Worm (Caenorhabditis elegans) whole organism, L1 larva: ENCODE data around the gene srlf-15.

Experiments used
- C04F5.9 ChIP-seq: sonication (generic microtip); optimal IDR thresholded peaks from 2 replicates; lab custom pipeline; 2016; ENCODE audit warnings: missing genetic modification characterization, missing compliant biosample characterization
- Y116A8C.19 ChIP-seq: sonication (generic microtip); optimal IDR thresholded peaks from 2 replicates; lab custom pipeline; 2016; ENCODE audit warnings: missing compliant biosample characterization, missing genetic modification characterization, borderline replicate concordance
- alr-1 ChIP-seq: fragments of 200-800 bp; sonication (Bioruptor generic); optimal IDR thresholded peaks from 2 replicates; lab custom pipeline; 2018; ENCODE audit warnings: borderline replicate concordance, mild to moderate bottlenecking, missing genetic modification characterization, missing compliant biosample characterization
- aly-2 ChIP-seq: fragments of 150-350 bp; optimal IDR thresholded peaks from 2 replicates; lab custom pipeline; 2014; ENCODE audit warnings: missing biosample characterization, missing genetic modification characterization
- ama-1 ChIP-seq: fragments of 150-350 bp; optimal IDR thresholded peaks from 2 replicates; lab custom pipeline; 2014
- blmp-1 ChIP-seq: fragments of 150-350 bp; optimal IDR thresholded peaks from 2 replicates; lab custom pipeline; 2014; ENCODE audit warnings: missing biosample characterization, missing genetic modification characterization
- ceh-63 ChIP-seq: fragments of 200-800 bp; sonication (Bioruptor generic); optimal IDR thresholded peaks from 2 replicates; lab custom pipeline; 2018; ENCODE audit warnings: mild to moderate bottlenecking, missing genetic modification characterization, missing compliant biosample characterization
- ceh-88 ChIP-seq: fragments of 200-800 bp; sonication (Bioruptor generic); IDR thresholded peaks from 2 replicates; pipeline ENCODE4 v1.3.6; 2022; ENCODE audit warnings: missing genetic modification characterization, missing compliant biosample characterization
- ceh-90 ChIP-seq: sonication (generic microtip); optimal IDR thresholded peaks from 2 replicates; lab custom pipeline; 2016; ENCODE audit warnings: missing genetic modification characterization, missing compliant biosample characterization
- ces-1 ChIP-seq: fragments of 150-350 bp; optimal IDR thresholded peaks from 2 replicates; lab custom pipeline; 2014; ENCODE audit warnings: missing biosample characterization, missing genetic modification reagents, missing genetic modification characterization
- dpl-1 ChIP-seq, 3 experiments: fragments of 150-350 bp in 2 of 3; sonication (generic microtip) in 1 of 3; optimal IDR thresholded peaks; 2 replicates each; lab custom pipeline; 2014 to 2017; ENCODE audit warnings: missing biosample characterization in 3 of 3, missing genetic modification characterization in 3 of 3, missing genetic modification reagents in 3 of 3
- dsc-1 ChIP-seq: sonication (generic microtip); optimal IDR thresholded peaks from 2 replicates; lab custom pipeline; 2016; ENCODE audit warnings: mild to moderate bottlenecking, missing genetic modification characterization, missing compliant biosample characterization
- efl-1 ChIP-seq, 4 experiments: fragments of 150-350 bp; optimal IDR thresholded peaks in 3 of 4; peaks in 1 of 4; 1 replicate in 1 of 4; 2 replicates in 3 of 4; lab custom pipeline; 2014; ENCODE audit warnings: missing biosample characterization in 2 of 4, missing genetic modification characterization in 2 of 4, missing genetic modification reagents in 2 of 4
- efl-3 ChIP-seq: fragments of 200-800 bp; sonication (Bioruptor generic); optimal IDR thresholded peaks from 2 replicates; lab custom pipeline; 2018; ENCODE audit warnings: mild to moderate bottlenecking, missing genetic modification characterization, missing compliant biosample characterization
- egl-13 ChIP-seq: sonication (generic microtip); optimal IDR thresholded peaks from 2 replicates; lab custom pipeline; 2016; ENCODE audit warnings: missing genotype, missing genetic modification reagents, missing genetic modification characterization, missing compliant biosample characterization
- egl-27 ChIP-seq, 2 experiments: fragments of 150-350 bp in 1 of 2; sonication (generic microtip); optimal IDR thresholded peaks; 3 replicates each; lab custom pipeline; 2017 to 2018; ENCODE audit warnings: missing biosample characterization in 2 of 2, missing genetic modification characterization in 2 of 2, missing genetic modification reagents in 2 of 2
- elt-2 ChIP-seq: sonication (generic microtip); optimal IDR thresholded peaks from 2 replicates; lab custom pipeline; 2016; ENCODE audit warnings: missing genetic modification characterization, mild to moderate bottlenecking, inconsistent platforms, missing compliant biosample characterization, missing genetic modification reagents
- elt-3 ChIP-seq, 6 experiments: fragments of 150-350 bp in 1 of 6; sonication (generic microtip); optimal IDR thresholded peaks; 2 replicates each; lab custom pipeline; 2017 to 2018; ENCODE audit warnings: missing biosample characterization in 6 of 6, missing genetic modification characterization in 6 of 6, inconsistent platforms in 1 of 6
- fkh-10 ChIP-seq: sonication (generic microtip); optimal IDR thresholded peaks from 2 replicates; lab custom pipeline; 2017; ENCODE audit warnings: missing biosample characterization, missing genetic modification reagents, missing genetic modification characterization
- hlh-17 ChIP-seq: fragments of 200-800 bp; sonication (Bioruptor generic); optimal IDR thresholded peaks from 2 replicates; lab custom pipeline; 2018; ENCODE audit warnings: missing genetic modification characterization, mild to moderate bottlenecking, missing compliant biosample characterization, moderate library complexity, borderline replicate concordance
- jun-1 ChIP-seq: fragments of 150-350 bp; optimal IDR thresholded peaks from 2 replicates; lab custom pipeline; 2014; ENCODE audit warnings: missing biosample characterization, missing genetic modification reagents, missing genetic modification characterization
- lin-15B ChIP-seq: fragments of 150-350 bp; sonication (generic microtip); optimal IDR thresholded peaks from 3 replicates; lab custom pipeline; 2014; ENCODE audit warnings: missing biosample characterization, missing genetic modification characterization
- lin-39 ChIP-seq: fragments of 150-350 bp; optimal IDR thresholded peaks from 2 replicates; lab custom pipeline; 2014; ENCODE audit warnings: missing biosample characterization, missing genetic modification reagents, missing genetic modification characterization
- lir-3 ChIP-seq: sonication (generic microtip); optimal IDR thresholded peaks from 2 replicates; lab custom pipeline; 2016; ENCODE audit warnings: mild to moderate bottlenecking, missing genetic modification characterization, moderate library complexity, missing compliant biosample characterization; ENCODE audit not compliant: poor library complexity
- lsy-2 ChIP-seq, 2 experiments: fragments of 150-350 bp; optimal IDR thresholded peaks; 2 replicates each; lab custom pipeline; 2014; ENCODE audit warnings: missing biosample characterization in 2 of 2, missing genetic modification characterization in 2 of 2
- mdl-1 ChIP-seq, 2 experiments: fragments of 150-350 bp; optimal IDR thresholded peaks; 2 replicates each; lab custom pipeline; 2014 to 2017; ENCODE audit warnings: missing biosample characterization in 2 of 2, missing genetic modification characterization in 2 of 2, inconsistent platforms in 1 of 2
- mep-1 ChIP-seq: fragments of 150-350 bp; optimal IDR thresholded peaks from 2 replicates; lab custom pipeline; 2014; ENCODE audit warnings: missing biosample characterization, missing genetic modification characterization
- nhr-11 ChIP-seq: fragments of 150-350 bp; optimal IDR thresholded peaks from 2 replicates; lab custom pipeline; 2014; ENCODE audit warnings: missing biosample characterization, missing genetic modification characterization
- nhr-12 ChIP-seq: sonication (generic microtip); optimal IDR thresholded peaks from 2 replicates; lab custom pipeline; 2017; ENCODE audit warnings: missing biosample characterization, missing genetic modification characterization
- nhr-19 ChIP-seq: fragments of 200-800 bp; sonication (Bioruptor generic); conservative IDR thresholded peaks from 2 replicates; pipeline ENCODE4 v1.3.6; 2022; ENCODE audit warnings: missing genetic modification characterization, missing compliant biosample characterization
- nhr-77 ChIP-seq: fragments of 150-350 bp; optimal IDR thresholded peaks from 2 replicates; lab custom pipeline; 2014; ENCODE audit warnings: missing biosample characterization, missing genetic modification characterization
- nhr-85 ChIP-seq: sonication (generic microtip); peaks from one replicate; lab custom pipeline; 2016; ENCODE audit warnings: missing genetic modification characterization, inconsistent platforms, missing compliant biosample characterization
- nhr-90 ChIP-seq: sonication (generic microtip); optimal IDR thresholded peaks from 2 replicates; lab custom pipeline; 2016; ENCODE audit warnings: mild to moderate bottlenecking, missing genetic modification characterization, missing compliant biosample characterization; ENCODE audit not compliant: poor library complexity
- pax-3 ChIP-seq: fragments of 200-800 bp; sonication (Bioruptor generic); optimal IDR thresholded peaks from 2 replicates; lab custom pipeline; 2018; ENCODE audit warnings: mild to moderate bottlenecking, missing genetic modification characterization, moderate library complexity, missing compliant biosample characterization
- pqm-1 ChIP-seq: sonication (generic microtip); optimal IDR thresholded peaks from 3 replicates; lab custom pipeline; 2017; ENCODE audit warnings: missing biosample characterization, missing genetic modification characterization
- skn-1 ChIP-seq: fragments of 150-350 bp; optimal IDR thresholded peaks from 2 replicates; lab custom pipeline; 2014; ENCODE audit warnings: missing biosample characterization, missing genetic modification characterization
- snpc-4 ChIP-seq: fragments of 150-350 bp; optimal IDR thresholded peaks from 2 replicates; lab custom pipeline; 2014; ENCODE audit warnings: missing biosample characterization, missing genetic modification characterization
- sox-4 ChIP-seq: sonication (generic microtip); optimal IDR thresholded peaks from 2 replicates; lab custom pipeline; 2016; ENCODE audit warnings: missing genetic modification characterization, missing compliant biosample characterization
- sptf-1 ChIP-seq: fragments of 150-350 bp; optimal IDR thresholded peaks from 2 replicates; lab custom pipeline; 2014; ENCODE audit warnings: missing biosample characterization, missing genetic modification characterization
- tbx-2 ChIP-seq: sonication (generic microtip); optimal IDR thresholded peaks from 2 replicates; lab custom pipeline; 2016; ENCODE audit warnings: missing genetic modification characterization, missing compliant biosample characterization
- unc-130 ChIP-seq: fragments of 150-350 bp; optimal IDR thresholded peaks from 2 replicates; lab custom pipeline; 2017; ENCODE audit warnings: missing biosample characterization, missing genetic modification characterization, inconsistent platforms
- unc-30 ChIP-seq: sonication (generic microtip); optimal IDR thresholded peaks from 2 replicates; lab custom pipeline; 2017; ENCODE audit warnings: missing biosample characterization, missing genetic modification characterization
- ztf-11 ChIP-seq, 2 experiments: sonication (generic microtip); optimal IDR thresholded peaks; 2 replicates each; lab custom pipeline; 2016 to 2017; ENCODE audit warnings: missing genetic modification characterization in 2 of 2, missing biosample characterization in 1 of 2, missing compliant biosample characterization in 1 of 2
- ztf-4 ChIP-seq: fragments of 150-350 bp; optimal IDR thresholded peaks from 2 replicates; lab custom pipeline; 2014; ENCODE audit warnings: missing biosample characterization, missing genetic modification characterization

Gene srlf-15

DNA sequence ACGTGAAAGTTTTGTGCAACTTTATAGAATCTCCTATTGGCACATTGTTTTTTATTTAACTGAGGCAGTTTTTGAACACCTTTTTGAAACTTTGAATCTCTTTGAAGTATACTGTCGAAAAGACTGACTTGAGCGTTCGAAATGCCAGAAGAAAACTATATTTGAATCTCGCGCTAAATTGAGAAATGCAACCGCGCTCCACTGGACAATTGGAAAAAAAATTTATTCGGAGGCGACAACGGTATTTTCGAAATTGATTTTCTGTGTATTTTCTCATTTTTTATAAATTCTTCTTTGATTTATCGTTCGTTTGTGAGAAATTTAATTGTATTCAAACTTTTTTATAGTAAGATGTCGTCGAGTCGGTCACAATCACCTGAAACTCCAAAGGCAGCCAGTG lies 13.9 kb upstream of the srlf-15 start, which contains the start of gene let-858 (continued):
- TF ChIP-seq dsc-1 (tag; lab: Kevin White, UChicago) (peak; percentile 49), unc-130 (no peak), mep-1 (tag; lab: Kevin White, UChicago) (peak; percentile 56), nhr-19 (peak; percentile 50), C04F5.9 (tag; lab: Kevin White, UChicago) (peak; percentile 10), hlh-17 (GFP tag; lab: Kevin White, UChicago) (no peak), lsy-2 (tag; optimal IDR thresholded peaks at IDR 0.05; lab: Kevin White, UChicago) (peak; percentile 67 to 82), unc-30 (tag; lab: Kevin White, UChicago) (no peak), ama-1 (no peak), egl-27 (tag; optimal IDR thresholded peaks at IDR 0.05; lab: Kevin White, UChicago) (no peak), dpl-1 (GFP tag; optimal IDR thresholded peaks at IDR 0.05; lab: Kevin White, UChicago) (peak; percentile 94 to 96 (median 96)), nhr-85 (tag; lab: Kevin White, UChicago) (peak; percentile 44), blmp-1 (tag; lab: Kevin White, UChicago) (peak; percentile 53), ztf-4 (tag; lab: Kevin White, UChicago) (no peak), ces-1 (no peak), snpc-4 (tag; lab: Kevin White, UChicago) (no peak), lin-39 (tag; lab: Kevin White, UChicago) (peak; percentile 9), fkh-10 (no peak), lin-15B (peak; percentile 41), ceh-88 (GFP tag; lab: Robert Waterston, UW) (no peak), alr-1 (tag; lab: Kevin White, UChicago) (no peak), nhr-12 (no peak), mdl-1 (tag; optimal IDR thresholded peaks at IDR 0.05; lab: Kevin White, UChicago) (no peak), lir-3 (tag; lab: Kevin White, UChicago) (no peak), pqm-1 (tag; lab: Kevin White, UChicago) (no peak), Y116A8C.19 (tag; lab: Kevin White, UChicago) (no peak), pax-3 (tag; lab: Kevin White, UChicago) (peak; percentile 20), sptf-1 (tag; lab: Kevin White, UChicago) (no peak), ceh-90 (tag; lab: Kevin White, UChicago) (no peak), skn-1 (tag; lab: Kevin White, UChicago) (peak; percentile 26), egl-13 (tag; lab: Kevin White, UChicago) (no peak), elt-2 (no peak), ztf-11 (tag; optimal IDR thresholded peaks at IDR 0.05; lab: Kevin White, UChicago) (peak in 1 of 2 experiments; percentile 11), tbx-2 (peak; percentile 59), nhr-77 (no peak), efl-1 (optimal IDR thresholded peaks at IDR 0.05; lab: Kevin White, UChicago) (peak; percentile 97 to 99), efl-1 (GFP tag; optimal IDR thresholded peaks at IDR 0.05 in 1 of 2; lab: Kevin White, UChicago) (peak; percentile 98 to 100), elt-3 (tag; optimal IDR thresholded peaks at IDR 0.05; lab: Kevin White, UChicago) (peak in 1 of 6 experiments; percentile 34), jun-1 (tag; lab: Kevin White, UChicago) (peak; percentile 22), sox-4 (tag; lab: Kevin White, UChicago) (no peak), aly-2 (peak; percentile 36), nhr-11 (no peak)

DNA sequence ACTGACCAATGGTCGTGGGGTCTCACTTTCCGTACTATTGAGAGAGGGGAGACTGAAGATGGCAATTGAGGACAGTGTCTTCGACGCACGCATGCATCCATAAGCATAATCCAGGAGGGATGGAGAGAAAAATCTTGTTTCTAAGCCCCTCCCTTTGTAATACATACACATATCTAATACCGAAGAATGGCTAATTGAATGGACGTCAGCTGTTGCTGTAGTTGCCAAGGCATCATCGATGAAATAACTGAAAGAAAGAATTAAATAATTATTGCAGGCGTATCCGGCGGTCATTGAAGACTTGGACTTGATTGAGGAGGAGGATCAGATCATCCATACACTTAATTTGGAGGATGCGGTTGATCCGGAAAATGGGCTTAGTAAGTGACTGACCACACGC lies 10.3 kb upstream of the srlf-15 start, which contains the start of gene F33A8.7:
TSS of gene F33A8.7 (minus strand) at position 101 of the 400 bp plus-strand sequence.
- TF ChIP-seq pqm-1 (tag; lab: Kevin White, UChicago) (no peak), nhr-90 (tag; lab: Kevin White, UChicago) (no peak), efl-3 (no peak), alr-1 (tag; lab: Kevin White, UChicago) (no peak), ceh-63 (GFP tag; lab: Kevin White, UChicago) (no peak)
- TF ChIP-seq, all 84 proteins: peak for 0
